Fruit fly (Drosophila melanogaster) whole organism, prepupa: ENCODE measurements around the gene CG9119.

Experiments
- CG1621 ChIP-seq: fragments of 200-800 bp; sonication (Bioruptor generic); optimal IDR thresholded peaks from 3 replicates; lab custom pipeline; 2018; ENCODE audit warnings: missing biosample characterization, mild to moderate bottlenecking, missing genetic modification characterization
- CG16779 ChIP-seq: fragments of 200-800 bp; sonication (Bioruptor generic); optimal IDR thresholded peaks from 3 replicates; lab custom pipeline; 2017; ENCODE audit warnings: missing biosample characterization, mild to moderate bottlenecking, missing genetic modification characterization
- CG34406 ChIP-seq: fragments of 200-800 bp; sonication (Bioruptor generic); optimal IDR thresholded peaks from 3 replicates; lab custom pipeline; 2016; ENCODE audit warnings: missing biosample characterization, missing genetic modification characterization
- Gug ChIP-seq: fragments of 200-800 bp; sonication (Bioruptor generic); IDR thresholded peaks from 2 replicates; pipeline ENCODE4 v1.3.6; 2022; ENCODE audit warnings: missing biosample characterization, missing genetic modification characterization
- Hr38 ChIP-seq: sonication (Bioruptor generic); optimal IDR thresholded peaks from 2 replicates; lab custom pipeline; 2016; ENCODE audit warnings: missing biosample characterization, missing genetic modification characterization
- svp ChIP-seq: fragments of 200-800 bp; sonication (Bioruptor generic); peaks from one replicate; lab custom pipeline; 2016; ENCODE audit warnings: missing biosample characterization, missing genetic modification characterization

- no peak for TF ChIP-seq Hr38 (GFP tag; lab: Kevin White, UChicago)
- no peak for TF ChIP-seq CG1621 (tag; lab: Kevin White, UChicago)
- no peak for TF ChIP-seq svp (GFP tag; lab: Kevin White, UChicago)
- no peak for TF ChIP-seq Gug (GFP tag; lab: Robert Waterston, UW)
- no peak for TF ChIP-seq CG34406 (GFP tag; lab: Kevin White, UChicago)
- no peak for TF ChIP-seq CG16779
These were observed 45.8 kb upstream of the CG9119 start, which contains the start of gene Bfc for dm6 chr3L:1250396-1250795.
